Fruit fly (Drosophila melanogaster) whole organism, adult: Measurements from ENCODE around the gene CG18641.

Experiments used
- CG11617 ChIP-seq: fragments of 200-800 bp; sonication (Bioruptor generic); optimal IDR thresholded peaks from 2 replicates; lab custom pipeline; 2017; ENCODE audit warnings: mild to moderate bottlenecking, missing biosample characterization, missing genetic modification reagents, missing genetic modification characterization
- CG12768 ChIP-seq: fragments of 200-800 bp; sonication (Bioruptor generic); optimal IDR thresholded peaks from 2 replicates; lab custom pipeline; 2017; ENCODE audit warnings: missing biosample characterization, missing genetic modification characterization, mild to moderate bottlenecking, moderate library complexity, missing genetic modification reagents
- CG14711 ChIP-seq: fragments of 200-800 bp; sonication (Bioruptor generic); optimal IDR thresholded peaks from 2 replicates; lab custom pipeline; 2018; ENCODE audit warnings: missing biosample characterization, mild to moderate bottlenecking, missing genetic modification characterization, moderate library complexity
- CG1620 ChIP-seq: fragments of 200-800 bp; sonication (Bioruptor generic); optimal IDR thresholded peaks from 2 replicates; lab custom pipeline; 2016; ENCODE audit warnings: missing biosample characterization, missing genetic modification characterization
- CG33017 ChIP-seq: fragments of 200-800 bp; sonication (Bioruptor generic); optimal IDR thresholded peaks from 2 replicates; lab custom pipeline; 2018; ENCODE audit warnings: missing biosample characterization, mild to moderate bottlenecking, missing genetic modification characterization, moderate library complexity
- CG5204 ChIP-seq: fragments of 200-800 bp; sonication (Bioruptor generic); optimal IDR thresholded peaks from 2 replicates; lab custom pipeline; 2016; ENCODE audit warnings: missing biosample characterization, missing genetic modification characterization
- CG7045 ChIP-seq: fragments of 200-800 bp; sonication (Bioruptor generic); optimal IDR thresholded peaks from 2 replicates; lab custom pipeline; 2017; ENCODE audit warnings: missing biosample characterization, mild to moderate bottlenecking, missing genetic modification characterization
- CG7101 ChIP-seq: fragments of 200-800 bp; sonication (Bioruptor generic); optimal IDR thresholded peaks from 2 replicates; lab custom pipeline; 2018; ENCODE audit warnings: missing biosample characterization, mild to moderate bottlenecking, missing genetic modification characterization, moderate library complexity
- Clk ChIP-seq: fragments of 200-800 bp; sonication (Bioruptor generic); optimal IDR thresholded peaks from 2 replicates; lab custom pipeline; 2017; ENCODE audit warnings: missing biosample characterization, missing genetic modification characterization
- Crg-1 ChIP-seq: fragments of 200-800 bp; sonication (Bioruptor generic); optimal IDR thresholded peaks from 2 replicates; lab custom pipeline; 2016; ENCODE audit warnings: missing biosample characterization, missing genetic modification characterization
- Hr96 ChIP-seq: fragments of 200-800 bp; sonication (Bioruptor generic); optimal IDR thresholded peaks from 2 replicates; lab custom pipeline; 2016; ENCODE audit warnings: missing biosample characterization, missing genetic modification characterization
- Mnt ChIP-seq: fragments of 200-800 bp; sonication (Bioruptor generic); optimal IDR thresholded peaks from 2 replicates; lab custom pipeline; 2016; ENCODE audit warnings: missing biosample characterization, mild to moderate bottlenecking, missing genetic modification characterization
- bab1 ChIP-seq: fragments of 200-800 bp; sonication (Bioruptor generic); optimal IDR thresholded peaks from 3 replicates; lab custom pipeline; 2019; ENCODE audit warnings: missing biosample characterization, mild to moderate bottlenecking, missing genetic modification characterization, moderate library complexity
- cic ChIP-seq: fragments of 200-800 bp; sonication (Bioruptor generic); optimal IDR thresholded peaks from 2 replicates; lab custom pipeline; 2017; ENCODE audit warnings: missing biosample characterization, mild to moderate bottlenecking, missing genetic modification characterization, moderate library complexity
- cnc ChIP-seq, 2 experiments: fragments of >200 bp; optimal IDR thresholded peaks; 2 replicates each; lab custom pipeline; 2017
- kay ChIP-seq: fragments of 200-800 bp; sonication (Bioruptor generic); peaks from one replicate; lab custom pipeline; 2016; ENCODE audit warnings: missing biosample characterization, missing genetic modification characterization, borderline replicate concordance
- ovo ChIP-seq: fragments of 200-800 bp; sonication (Bioruptor generic); optimal IDR thresholded peaks from 2 replicates; lab custom pipeline; 2016; ENCODE audit warnings: missing biosample characterization, missing genetic modification characterization
- pad ChIP-seq: fragments of 200-800 bp; sonication (Bioruptor generic); optimal IDR thresholded peaks from 3 replicates; lab custom pipeline; 2017; ENCODE audit warnings: missing biosample characterization, missing genetic modification characterization, mild to moderate bottlenecking, moderate library complexity, missing genetic modification reagents
- tj ChIP-seq: fragments of 200-800 bp; sonication (Bioruptor generic); optimal IDR thresholded peaks from 3 replicates; lab custom pipeline; 2017; ENCODE audit warnings: missing biosample characterization, mild to moderate bottlenecking, missing genetic modification characterization, moderate library complexity
- toe ChIP-seq: fragments of 200-800 bp; sonication (Bioruptor generic); optimal IDR thresholded peaks from 2 replicates; lab custom pipeline; 2016; ENCODE audit warnings: missing biosample characterization, missing genetic modification characterization

Gene CG18641

dm6 chr2L:2397080-2397479, 18.0 kb downstream of the CG18641 start:
- TF ChIP-seq kay (GFP tag; lab: Kevin White, UChicago) (no peak), cnc (optimal IDR thresholded peaks at IDR 0.05; lab: Kevin White, UChicago) (no peak), CG1620 (GFP tag; lab: Kevin White, UChicago) (no peak), CG11617 (no peak), CG7101 (tag; lab: Kevin White, UChicago) (no peak), ovo (no peak), pad (GFP tag; lab: Kevin White, UChicago) (no peak), CG33017 (tag; lab: Kevin White, UChicago) (no peak), tj (GFP tag; lab: Kevin White, UChicago) (no peak), Hr96 (GFP tag; lab: Kevin White, UChicago) (no peak), Crg-1 (GFP tag; lab: Kevin White, UChicago) (no peak), bab1 (no peak), CG12768 (GFP tag; lab: Kevin White, UChicago) (no peak), toe (no peak), CG14711 (tag; lab: Kevin White, UChicago) (no peak), Mnt (no peak), CG5204 (no peak), Clk (GFP tag; lab: Kevin White, UChicago) (no peak), cic (GFP tag; lab: Kevin White, UChicago) (no peak), CG7045 (GFP tag; lab: Kevin White, UChicago) (no peak)

- TF ChIP-seq CG5204 (no peak), CG12768 (GFP tag; lab: Kevin White, UChicago) (no peak), Mnt (no peak), Hr96 (GFP tag; lab: Kevin White, UChicago) (no peak), bab1 (no peak)
These were observed 20.2 kb downstream of the CG18641 start for dm6 chr2L:2394872-2395271.

- TF ChIP-seq CG5204 (no peak), CG33017 (tag; lab: Kevin White, UChicago) (no peak), Clk (GFP tag; lab: Kevin White, UChicago) (no peak), pad (GFP tag; lab: Kevin White, UChicago) (no peak), CG14711 (tag; lab: Kevin White, UChicago) (no peak)
These were observed 23.8 kb downstream of the CG18641 start, which contains the start of gene CG46448 for dm6 chr2L:2391321-2391720. Gene CG46448 (plus strand): TSS chr2L:2391660.

dm6 chr2L:2390589-2390988, 24.5 kb downstream of the CG18641 start, which contains the start of gene CG43750:
Gene CG43750 (minus strand): TSS chr2L:2390689.
- TF ChIP-seq cic (GFP tag; lab: Kevin White, UChicago) (no peak), kay (GFP tag; lab: Kevin White, UChicago) (no peak), toe (no peak), CG12768 (GFP tag; lab: Kevin White, UChicago) (no peak), CG1620 (GFP tag; lab: Kevin White, UChicago) (no peak), ovo (no peak), Mnt (no peak), CG7101 (tag; lab: Kevin White, UChicago) (no peak), cnc (optimal IDR thresholded peaks at IDR 0.05; lab: Kevin White, UChicago) (no peak), Hr96 (GFP tag; lab: Kevin White, UChicago) (no peak), bab1 (no peak), CG7045 (GFP tag; lab: Kevin White, UChicago) (no peak), pad (GFP tag; lab: Kevin White, UChicago) (no peak)

- TF ChIP-seq CG14711 (tag; lab: Kevin White, UChicago) = no peak
- TF ChIP-seq pad (GFP tag; lab: Kevin White, UChicago) = no peak
These were observed 29.4 kb downstream of the CG18641 start, which contains the start of gene CG3557 for dm6 chr2L:2385692-2386091. Gene CG3557 (minus strand): TSS chr2L:2385792.

dm6 chr2L:2382971-2383370, 32.2 kb downstream of the CG18641 start, which contains the start of gene PIG-Wa:
Gene PIG-Wa (plus strand): TSS chr2L:2383202.
- TF ChIP-seq bab1 (peak; percentile 18), Clk (GFP tag; lab: Kevin White, UChicago) (no peak)

dm6 chr2L:2380805-2381204, 34.3 kb downstream of the CG18641 start, which contains the start of gene Eogt:
Gene Eogt (plus strand): TSS chr2L:2381097.
- TF ChIP-seq kay (GFP tag; lab: Kevin White, UChicago) = no peak
- peak; percentile 55 for TF ChIP-seq tj (GFP tag; lab: Kevin White, UChicago)
- TF ChIP-seq cic (GFP tag; lab: Kevin White, UChicago) = peak; percentile 17
- peak; percentile 82 for TF ChIP-seq CG11617
- TF ChIP-seq bab1 = peak; percentile 88
- TF ChIP-seq CG12768 (GFP tag; lab: Kevin White, UChicago) = peak; percentile 90
- peak; percentile 97 for TF ChIP-seq CG33017 (tag; lab: Kevin White, UChicago)
- TF ChIP-seq ovo = peak; percentile 64
- peak; percentile 61 for TF ChIP-seq Mnt
- TF ChIP-seq Hr96 (GFP tag; lab: Kevin White, UChicago) = peak; percentile 55
- TF ChIP-seq Crg-1 (GFP tag; lab: Kevin White, UChicago) = peak; percentile 84
- TF ChIP-seq toe = peak; percentile 83
- peak; percentile 89 for TF ChIP-seq CG7045 (GFP tag; lab: Kevin White, UChicago)
- no peak for TF ChIP-seq cnc (optimal IDR thresholded peaks at IDR 0.05; lab: Kevin White, UChicago)
- peak; percentile 75 for TF ChIP-seq pad (GFP tag; lab: Kevin White, UChicago)
- peak; percentile 69 for TF ChIP-seq CG1620 (GFP tag; lab: Kevin White, UChicago)
- peak; percentile 90 for TF ChIP-seq CG14711 (tag; lab: Kevin White, UChicago)
- TF ChIP-seq CG5204 = peak; percentile 77
- peak; percentile 96 for TF ChIP-seq CG7101 (tag; lab: Kevin White, UChicago)
- TF ChIP-seq Clk (GFP tag; lab: Kevin White, UChicago) = peak; percentile 57
